Fruit fly (Drosophila melanogaster): ENCODE data around the gene D19A.

The D19A gene

dm6 chr3L:6139924-6140574, 48.9 kb downstream of the D19A start, which contains the start of gene Cpr65Av (continued):
- TF ChIP-seq ken (GFP tag; IDR thresholded peaks at IDR 0.05) (no peak), CG17359 (tag; optimal IDR thresholded peaks at IDR 0.05) (peak; percentile 40), gce (GFP tag; IDR thresholded peaks at IDR 0.05) (0 out of 3 replicates have a peak, but pooled peaks have one; percentile 28), luna (GFP tag; optimal IDR thresholded peaks at IDR 0.05) (no peak), CkIIα-i1 (GFP tag; IDR thresholded peaks at IDR 0.05) (no peak), Side (GFP tag; optimal IDR thresholded peaks at IDR 0.05) (no peak), wor (GFP tag; IDR thresholded peaks at IDR 0.05) (no peak), CG32772 (GFP tag; IDR thresholded peaks at IDR 0.05) (no peak), Dref (GFP tag; IDR thresholded peaks at IDR 0.05) (no peak), ac (GFP tag; optimal IDR thresholded peaks at IDR 0.05) (no peak), B-H2 (GFP tag; optimal IDR thresholded peaks at IDR 0.05) (no peak), CG12942 (GFP tag; optimal IDR thresholded peaks at IDR 0.05) (no peak), CG4404 (GFP tag; IDR thresholded peaks at IDR 0.05) (no peak), ham (GFP tag; IDR thresholded peaks at IDR 0.05) (no peak), ranshi (GFP tag; IDR thresholded peaks at IDR 0.05) (no peak), CG1529 (GFP tag; optimal IDR thresholded peaks at IDR 0.05) (peak; percentile 20), CG11723 (GFP tag; optimal IDR thresholded peaks at IDR 0.05) (no peak), CoRest (tag; optimal IDR thresholded peaks at IDR 0.05) (peak; percentile 7), HLHmδ (GFP tag; optimal IDR thresholded peaks at IDR 0.05) (no peak), CG11247 (GFP tag; IDR thresholded peaks at IDR 0.05) (no peak), pan (optimal IDR thresholded peaks at IDR 0.05) (no peak), pan (GFP tag; optimal IDR thresholded peaks at IDR 0.05 in 1 of 2, IDR thresholded peaks at IDR 0.05 in 1 of 2) (no peak), chif (GFP tag; optimal IDR thresholded peaks at IDR 0.05) (peak in 1 of 2 experiments; percentile 13), pum (GFP tag; optimal IDR thresholded peaks at IDR 0.05) (no peak), CG34376 (GFP tag; optimal IDR thresholded peaks at IDR 0.05) (no peak), CG8924 (tag; optimal IDR thresholded peaks at IDR 0.05) (no peak), tna (GFP tag; IDR thresholded peaks at IDR 0.05; ENCODE audit: partially characterized antibody) (no peak), CG10431 (GFP tag; optimal IDR thresholded peaks at IDR 0.05) (no peak), cato (GFP tag; optimal IDR thresholded peaks at IDR 0.05; ENCODE audit: borderline replicate concordance) (no peak), CG7271 (tag; optimal IDR thresholded peaks at IDR 0.05) (no peak), CG32767 (GFP tag; IDR thresholded peaks at IDR 0.05) (no peak), CG5180 (GFP tag; optimal IDR thresholded peaks at IDR 0.05) (peak; percentile 30), pfk (GFP tag; optimal IDR thresholded peaks at IDR 0.05) (no peak), CG17568 (GFP tag; optimal IDR thresholded peaks at IDR 0.05) (no peak), CG18262 (tag; optimal IDR thresholded peaks at IDR 0.05) (no peak), emc (GFP tag; optimal IDR thresholded peaks at IDR 0.05) (no peak), Hand (GFP tag; optimal IDR thresholded peaks at IDR 0.05) (no peak), nerfin-1 (tag; optimal IDR thresholded peaks at IDR 0.05) (no peak), Hr78 (GFP tag; optimal IDR thresholded peaks at IDR 0.05) (peak in 1 of 2 experiments; percentile 33), CG5953 (GFP tag; IDR thresholded peaks at IDR 0.05) (no peak), sc (optimal IDR thresholded peaks at IDR 0.05) (no peak), sc (GFP tag; optimal IDR thresholded peaks at IDR 0.05) (no peak), sima (GFP tag; optimal IDR thresholded peaks at IDR 0.05) (no peak), CG3407 (GFP tag; optimal IDR thresholded peaks at IDR 0.05) (peak; percentile 26), grn (GFP tag; optimal IDR thresholded peaks at IDR 0.05) (no peak), abd-A (tag; optimal IDR thresholded peaks at IDR 0.05) (no peak), jumu (GFP tag; optimal IDR thresholded peaks at IDR 0.05) (no peak), Ssrp (tag; optimal IDR thresholded peaks at IDR 0.05) (no peak), CG31365 (tag; optimal IDR thresholded peaks at IDR 0.05) (no peak), Drgx (GFP tag; IDR thresholded peaks at IDR 0.05) (no peak), vnd (GFP tag; IDR thresholded peaks at IDR 0.05; ENCODE audit: partially characterized antibody) (no peak)
